Fruit fly (Drosophila melanogaster) whole organism, embryonic: Measurements from ENCODE around the gene Peritrophin-A.

Experiments used
- Antp ChIP-seq: fragments of 200-800 bp; sonication (Bioruptor generic); optimal IDR thresholded peaks from 3 replicates; lab custom pipeline; 2016; ENCODE audit warnings: missing biosample characterization, missing genetic modification characterization
- CG10147 ChIP-seq: fragments of 200-800 bp; sonication (Bioruptor generic); optimal IDR thresholded peaks from 2 replicates; lab custom pipeline; 2019; ENCODE audit warnings: missing biosample characterization, mild to moderate bottlenecking, missing genetic modification characterization, moderate library complexity
- CG10462 ChIP-seq: fragments of 200-800 bp; sonication (Bioruptor generic); optimal IDR thresholded peaks from 2 replicates; lab custom pipeline; 2016; ENCODE audit warnings: missing biosample characterization, missing genetic modification characterization
- CG11085 ChIP-seq: fragments of 200-800 bp; sonication (Bioruptor generic); IDR thresholded peaks from 2 replicates; pipeline ENCODE4 v1.3.6; 2022; ENCODE audit warnings: missing biosample characterization, missing genetic modification characterization
- CG11696 ChIP-seq: fragments of 200-800 bp; sonication (Bioruptor generic); IDR thresholded peaks from 2 replicates; pipeline ENCODE4 v1.3.6; 2022; ENCODE audit warnings: missing biosample characterization, missing genetic modification characterization
- CG12071 ChIP-seq: fragments of 200-800 bp; sonication (Bioruptor generic); optimal IDR thresholded peaks from 3 replicates; lab custom pipeline; 2018; ENCODE audit warnings: missing biosample characterization, mild to moderate bottlenecking, missing genetic modification characterization
- CG12299 ChIP-seq: fragments of 200-800 bp; sonication (Bioruptor generic); optimal IDR thresholded peaks from 2 replicates; lab custom pipeline; 2018; ENCODE audit warnings: missing biosample characterization, mild to moderate bottlenecking, missing genetic modification characterization
- CG14014 ChIP-seq: fragments of 200-800 bp; sonication (Bioruptor generic); IDR thresholded peaks from 2 replicates; pipeline ENCODE4 v1.3.6; 2022; ENCODE audit warnings: missing biosample characterization, missing genetic modification characterization
- CG14050 ChIP-seq: fragments of 200-800 bp; sonication (Bioruptor generic); IDR thresholded peaks from 3 replicates; pipeline ENCODE4 v1.3.6; 2022; ENCODE audit warnings: missing biosample characterization, missing genetic modification characterization
- CG14710 ChIP-seq: fragments of 200-800 bp; sonication (Bioruptor generic); optimal IDR thresholded peaks from 3 replicates; lab custom pipeline; 2019; ENCODE audit warnings: missing biosample characterization, mild to moderate bottlenecking, missing genetic modification characterization, moderate library complexity
- CG1602 ChIP-seq: fragments of 200-800 bp; sonication (Bioruptor generic); optimal IDR thresholded peaks from 3 replicates; lab custom pipeline; 2016; ENCODE audit warnings: missing biosample characterization, missing genetic modification characterization
- CG1647 ChIP-seq: fragments of 200-800 bp; sonication (Bioruptor generic); optimal IDR thresholded peaks from 3 replicates; lab custom pipeline; 2016; ENCODE audit warnings: missing biosample characterization, missing genetic modification characterization
- CG17568 ChIP-seq: fragments of 200-800 bp; sonication (Bioruptor generic); optimal IDR thresholded peaks from 2 replicates; lab custom pipeline; 2018; ENCODE audit warnings: missing biosample characterization, mild to moderate bottlenecking, missing genetic modification characterization, moderate library complexity
- CG32532 ChIP-seq: fragments of 200-800 bp; sonication (Bioruptor generic); IDR thresholded peaks from 2 replicates; pipeline ENCODE4 v1.3.6; 2022; ENCODE audit warnings: missing biosample characterization, missing genetic modification characterization
- CG33213 ChIP-seq: fragments of 200-800 bp; sonication (Bioruptor generic); optimal IDR thresholded peaks from 3 replicates; lab custom pipeline; 2016; ENCODE audit warnings: missing biosample characterization, missing genetic modification characterization
- CG4707 ChIP-seq: fragments of 200-800 bp; sonication (Bioruptor generic); optimal IDR thresholded peaks from 2 replicates; lab custom pipeline; 2018; ENCODE audit warnings: missing biosample characterization, mild to moderate bottlenecking, missing genetic modification characterization, moderate library complexity
- CG4854 ChIP-seq: fragments of 200-800 bp; sonication (Bioruptor generic); optimal IDR thresholded peaks from 2 replicates; lab custom pipeline; 2016; ENCODE audit warnings: missing biosample characterization, missing genetic modification characterization, inconsistent platforms
- CG6689 ChIP-seq: fragments of 200-800 bp; sonication (Bioruptor generic); IDR thresholded peaks from 2 replicates; pipeline ENCODE4 v1.3.6; 2022; ENCODE audit warnings: missing biosample characterization, missing genetic modification characterization
- CG6854 ChIP-seq: fragments of 200-800 bp; sonication (Bioruptor generic); optimal IDR thresholded peaks from 3 replicates; lab custom pipeline; 2017; ENCODE audit warnings: missing biosample characterization, mild to moderate bottlenecking, missing genetic modification characterization
- CG7745 ChIP-seq: fragments of 200-800 bp; sonication (Bioruptor generic); optimal IDR thresholded peaks from 2 replicates; lab custom pipeline; 2018; ENCODE audit warnings: missing biosample characterization, mild to moderate bottlenecking, missing genetic modification characterization, moderate library complexity
- CG7839 ChIP-seq: fragments of 200-800 bp; sonication (Bioruptor generic); optimal IDR thresholded peaks from 3 replicates; lab custom pipeline; 2018; ENCODE audit warnings: missing biosample characterization, mild to moderate bottlenecking, missing genetic modification characterization, moderate library complexity
- CG8388 ChIP-seq: fragments of 200-800 bp; sonication (Bioruptor generic); optimal IDR thresholded peaks from 2 replicates; lab custom pipeline; 2019; ENCODE audit warnings: missing biosample characterization, mild to moderate bottlenecking, missing genetic modification characterization, moderate library complexity
- CG8478 ChIP-seq: fragments of >200 bp; optimal IDR thresholded peaks from 2 replicates; lab custom pipeline; 2018
- Camta ChIP-seq: fragments of 200-800 bp; sonication (Bioruptor generic); optimal IDR thresholded peaks from 2 replicates; lab custom pipeline; 2016; ENCODE audit warnings: missing biosample characterization, missing genetic modification characterization
- D19A ChIP-seq: fragments of 200-800 bp; optimal IDR thresholded peaks from 3 replicates; lab custom pipeline; 2019; ENCODE audit warnings: missing biosample characterization, mild to moderate bottlenecking, missing genetic modification characterization, moderate library complexity
- Kr ChIP-seq: fragments of 200-800 bp; sonication (Bioruptor generic); optimal IDR thresholded peaks from 2 replicates; lab custom pipeline; 2017; ENCODE audit warnings: missing biosample characterization, mild to moderate bottlenecking, missing genetic modification characterization
- Nf-YC ChIP-seq: fragments of 200-800 bp; optimal IDR thresholded peaks from 3 replicates; lab custom pipeline; 2019; ENCODE audit warnings: missing biosample characterization, mild to moderate bottlenecking, missing genetic modification characterization, moderate library complexity
- Optix ChIP-seq: fragments of 200-800 bp; sonication (Bioruptor generic); IDR thresholded peaks from 3 replicates; pipeline ENCODE4 v1.3.6; 2022; ENCODE audit warnings: missing biosample characterization, missing genetic modification characterization
- Pdp1 ChIP-seq, 2 experiments: fragments of 200-800 bp; sonication (Bioruptor generic); optimal IDR thresholded peaks; 3 replicates each; lab custom pipeline; 2016; ENCODE audit warnings: missing biosample characterization in 2 of 2, missing genetic modification characterization in 2 of 2, mild to moderate bottlenecking in 1 of 2, moderate library complexity in 1 of 2
- Xbp1 ChIP-seq: fragments of 200-800 bp; sonication (Bioruptor generic); optimal IDR thresholded peaks from 3 replicates; lab custom pipeline; 2016; ENCODE audit warnings: missing biosample characterization, mild to moderate bottlenecking, missing genetic modification characterization
- Xrp1 ChIP-seq: fragments of 200-800 bp; sonication (Bioruptor generic); IDR thresholded peaks from 2 replicates; pipeline ENCODE4 v1.3.6; 2022; ENCODE audit warnings: missing biosample characterization, missing genetic modification characterization
- ato ChIP-seq: fragments of 200-800 bp; sonication (Bioruptor generic); IDR thresholded peaks from 2 replicates; pipeline ENCODE4 v1.3.6; 2022; ENCODE audit warnings: missing biosample characterization, missing genetic modification characterization; ENCODE audit not compliant: partially characterized antibody
- az2 ChIP-seq: fragments of 200-800 bp; sonication (Bioruptor generic); optimal IDR thresholded peaks from 3 replicates; lab custom pipeline; 2016; ENCODE audit warnings: missing biosample characterization, missing genetic modification characterization
- dm ChIP-seq: fragments of 200-800 bp; sonication (Bioruptor generic); optimal IDR thresholded peaks from 3 replicates; lab custom pipeline; 2016; ENCODE audit warnings: missing biosample characterization, missing genetic modification characterization
- hkb ChIP-seq, 2 experiments: fragments of 200-800 bp in 1 of 2; fragments of >200 bp in 1 of 2; sonication (Bioruptor generic) in 1 of 2; IDR thresholded peaks in 1 of 2; optimal IDR thresholded peaks in 1 of 2; 2 replicates each; pipeline versions ENCODE4 v1.3.6 to Lab custom; 2017 to 2022; ENCODE audit warnings: missing biosample characterization in 1 of 2, missing genetic modification characterization in 1 of 2
- insv ChIP-seq, 2 experiments: fragments of 200-800 bp; sonication (Bioruptor generic); optimal IDR thresholded peaks; 3 replicates each; lab custom pipeline; 2016 to 2018; ENCODE audit warnings: missing biosample characterization in 2 of 2, missing genetic modification characterization in 2 of 2
- ken ChIP-seq: fragments of 200-800 bp; sonication (Bioruptor generic); IDR thresholded peaks from 3 replicates; pipeline ENCODE4 v1.3.6; 2022; ENCODE audit warnings: missing biosample characterization, missing genetic modification characterization
- knrl ChIP-seq: fragments of 200-800 bp; sonication (Bioruptor generic); IDR thresholded peaks from 3 replicates; pipeline ENCODE4 v1.3.6; 2022; ENCODE audit warnings: missing biosample characterization, missing genetic modification characterization; ENCODE audit not compliant: partially characterized antibody
- lola ChIP-seq, 3 experiments: fragments of >200 bp in 2 of 3; fragments of 200-800 bp in 1 of 3; sonication (Bioruptor generic) in 1 of 3; optimal IDR thresholded peaks; 2 replicates each; lab custom pipeline; 2017 to 2019; ENCODE audit warnings: missing biosample characterization in 3 of 3, missing genetic modification characterization in 3 of 3, mild to moderate bottlenecking in 1 of 3, moderate library complexity in 1 of 3
- mam ChIP-seq: fragments of 200-800 bp; sonication (Bioruptor generic); optimal IDR thresholded peaks from 3 replicates; lab custom pipeline; 2016; ENCODE audit warnings: missing biosample characterization, missing genetic modification characterization
- mirr ChIP-seq: fragments of 200-800 bp; sonication (Bioruptor generic); optimal IDR thresholded peaks from 3 replicates; lab custom pipeline; 2018; ENCODE audit warnings: missing biosample characterization, mild to moderate bottlenecking, missing genetic modification characterization
- pum ChIP-seq: fragments of 200-800 bp; sonication (Bioruptor generic); optimal IDR thresholded peaks from 2 replicates; lab custom pipeline; 2016; ENCODE audit warnings: missing biosample characterization, missing genetic modification characterization
- run ChIP-seq: fragments of 200-800 bp; sonication (Bioruptor generic); optimal IDR thresholded peaks from 3 replicates; lab custom pipeline; 2018; ENCODE audit warnings: missing biosample characterization, mild to moderate bottlenecking, missing genetic modification characterization
- sens ChIP-seq: fragments of 200-800 bp; sonication (Bioruptor generic); peaks from one replicate; lab custom pipeline; 2016; ENCODE audit warnings: missing biosample characterization, missing genetic modification characterization
- shn ChIP-seq: fragments of 200-800 bp; sonication (Bioruptor generic); optimal IDR thresholded peaks from 3 replicates; lab custom pipeline; 2016; ENCODE audit warnings: missing biosample characterization, missing genetic modification characterization
- slbo ChIP-seq: fragments of 200-800 bp; sonication (Bioruptor generic); IDR thresholded peaks from 2 replicates; pipeline ENCODE4 v1.3.6; 2022; ENCODE audit warnings: missing biosample characterization, missing genetic modification characterization
- ssp ChIP-seq: fragments of 200-800 bp; sonication (Bioruptor generic); IDR thresholded peaks from 2 replicates; pipeline ENCODE4 v1.3.6; 2022; ENCODE audit warnings: missing biosample characterization, missing genetic modification characterization
- unpg ChIP-seq: fragments of 200-800 bp; sonication (Bioruptor generic); optimal IDR thresholded peaks from 3 replicates; lab custom pipeline; 2018; ENCODE audit warnings: missing biosample characterization, mild to moderate bottlenecking, missing genetic modification characterization, moderate library complexity
- wdn ChIP-seq: fragments of 200-800 bp; sonication (Bioruptor generic); IDR thresholded peaks from 2 replicates; pipeline ENCODE4 v1.3.6; 2022; ENCODE audit warnings: missing biosample characterization, missing genetic modification characterization

Peritrophin-A gene

DNA sequence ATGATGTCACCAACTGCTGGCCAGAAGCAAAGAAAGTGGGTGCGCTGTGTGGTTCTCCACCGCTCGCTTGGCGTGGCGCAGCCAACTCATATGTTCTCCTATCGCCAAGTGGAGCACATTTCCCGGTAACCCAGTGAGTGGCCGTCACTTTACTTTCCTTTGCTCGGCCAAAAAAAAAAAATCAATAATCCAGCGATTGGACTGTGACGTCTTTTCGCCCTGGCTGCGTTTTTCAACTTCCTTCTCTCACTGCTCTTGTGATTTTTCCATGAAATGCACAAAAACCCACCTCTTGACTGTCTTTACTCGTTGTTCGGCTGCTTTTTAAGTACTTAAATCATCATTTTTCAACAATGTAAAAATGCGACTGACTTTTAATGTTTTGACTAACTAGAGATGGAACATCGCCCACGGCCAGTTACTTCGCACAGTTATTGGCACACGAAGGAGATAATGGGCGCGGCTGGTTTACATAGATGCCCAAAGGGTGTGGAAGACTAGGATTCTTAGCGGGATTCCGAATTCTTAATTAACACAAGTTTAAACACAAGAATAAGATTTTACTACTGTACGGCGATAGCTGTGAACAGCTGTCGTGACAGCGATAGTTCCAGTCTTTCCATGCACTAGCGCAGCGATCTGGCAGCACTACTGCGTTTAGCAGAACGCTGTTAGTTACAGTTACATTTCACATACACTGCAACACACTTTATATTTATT, 8.5 kb upstream of the Peritrophin-A start, which contains the start of gene sw (continued):
- peak; percentile 36 for TF ChIP-seq dm
- TF ChIP-seq wdn (GFP tag; lab: Robert Waterston, UW), result peak; percentile 61; the same call in 1 of the 2 replicates
- no peak for TF ChIP-seq Camta (GFP tag; lab: Kevin White, UChicago)
- TF ChIP-seq slbo (GFP tag; lab: Robert Waterston, UW), result peak; percentile 85
- TF ChIP-seq ssp (GFP tag; lab: Robert Waterston, UW), result peak; percentile 63
- TF ChIP-seq CG17568, result no peak
- TF ChIP-seq CG4854 (GFP tag; lab: Kevin White, UChicago), result no peak
- no peak for TF ChIP-seq CG11696 (GFP tag; lab: Robert Waterston, UW)
- TF ChIP-seq CG10147, result peak; percentile 46
- TF ChIP-seq CG8478 (lab: Kevin White, UChicago), result no peak
- TF ChIP-seq CG4707 (GFP tag; lab: Kevin White, UChicago), result no peak
- TF ChIP-seq mam (GFP tag; lab: Kevin White, UChicago), result peak; percentile 74
- peak; percentile 69 for TF ChIP-seq CG14710 (tag; lab: Kevin White, UChicago)
- peak; percentile 45 for TF ChIP-seq mirr
- peak; percentile 62 for TF ChIP-seq pum
- peak; percentile 59 for TF ChIP-seq Xbp1 (GFP tag; lab: Kevin White, UChicago)
- TF ChIP-seq CG12299 (tag; lab: Kevin White, UChicago), result peak; percentile 28
- TF ChIP-seq CG14014, result peak; percentile 73
- TF ChIP-seq D19A (tag; lab: Kevin White, UChicago), result peak; percentile 9
- peak; percentile 39; the same call in 2 of the 3 replicates for TF ChIP-seq CG14050 (GFP tag; lab: Robert Waterston, UW)
- TF ChIP-seq CG8388 (GFP tag; lab: Kevin White, UChicago), result no peak
- TF ChIP-seq CG11085 (GFP tag; lab: Robert Waterston, UW), result peak; percentile 56; the same call in 1 of the 2 replicates
- TF ChIP-seq CG7839 (tag; lab: Kevin White, UChicago), result peak; percentile 63
- no peak for TF ChIP-seq hkb (optimal IDR thresholded peaks at IDR 0.05; lab: Kevin White, UChicago)
- 0 out of 2 replicates have a peak, but pooled peaks have one; percentile 22 for TF ChIP-seq hkb (GFP tag; IDR thresholded peaks at IDR 0.05; lab: Robert Waterston, UW)
- TF ChIP-seq CG1602, result peak; percentile 25
- TF ChIP-seq CG7745 (tag; lab: Kevin White, UChicago), result no peak
- peak; percentile 79 for TF ChIP-seq CG32532
- TF ChIP-seq ken (GFP tag; lab: Robert Waterston, UW), result 0 out of 3 replicates have a peak, but pooled peaks have one; percentile 49
- peak; percentile 49 for TF ChIP-seq unpg (GFP tag; lab: Kevin White, UChicago)
- TF ChIP-seq az2 (GFP tag; lab: Kevin White, UChicago), result peak; percentile 27
- TF ChIP-seq lola (GFP tag; optimal IDR thresholded peaks at IDR 0.05; lab: Kevin White, UChicago), result peak in 1 of 3 experiments; percentile 69
- no peak for TF ChIP-seq Kr (GFP tag; lab: Kevin White, UChicago)
- TF ChIP-seq sens (GFP tag; lab: Kevin White, UChicago), result peak; percentile 91
- TF ChIP-seq Antp (GFP tag; lab: Kevin White, UChicago), result peak; percentile 70
- TF ChIP-seq Pdp1 (GFP tag; optimal IDR thresholded peaks at IDR 0.05; lab: Kevin White, UChicago), result peak; percentile 40 to 69
- TF ChIP-seq run (tag; lab: Kevin White, UChicago), result no peak
- TF ChIP-seq Xrp1 (GFP tag; lab: Robert Waterston, UW), result peak; percentile 58
- no peak for TF ChIP-seq CG12071
- no peak for TF ChIP-seq CG10462
- TF ChIP-seq ato (GFP tag; lab: Robert Waterston, UW), result peak; percentile 67
- peak; percentile 67; the same call in 2 of the 3 replicates for TF ChIP-seq Optix
- TF ChIP-seq knrl (GFP tag; lab: Robert Waterston, UW), result peak; percentile 97
- TF ChIP-seq shn (GFP tag; lab: Kevin White, UChicago), result peak; percentile 65
- peak; percentile 12 for TF ChIP-seq CG33213
- TF ChIP-seq Nf-YC (tag; lab: Kevin White, UChicago), result peak; percentile 50
- no peak for TF ChIP-seq insv (GFP tag; optimal IDR thresholded peaks at IDR 0.05; lab: Kevin White, UChicago)
- TF ChIP-seq CG6689 (GFP tag; lab: Robert Waterston, UW), result peak; percentile 60; the same call in 1 of the 2 replicates
- no peak for TF ChIP-seq CG6854 (GFP tag; lab: Kevin White, UChicago)
- TF ChIP-seq CG1647 (GFP tag; lab: Kevin White, UChicago), result peak; percentile 22
